Worm (Caenorhabditis elegans) whole organism, early embryonic: ENCODE data around the gene mxl-3.

Source experiments
- F13C5.2 ChIP-seq: sonication (generic microtip); optimal IDR thresholded peaks from 2 replicates; lab custom pipeline; 2017; ENCODE audit warnings: mild to moderate bottlenecking, missing genetic modification characterization, inconsistent platforms, missing compliant biosample characterization
- aly-1 ChIP-seq: sonication (generic microtip); optimal IDR thresholded peaks from 2 replicates; lab custom pipeline; 2016; ENCODE audit warnings: missing genetic modification characterization, missing compliant biosample characterization
- ama-1 ChIP-seq: fragments of 150-350 bp; optimal IDR thresholded peaks from 2 replicates; lab custom pipeline; 2014
- ceh-13 ChIP-seq: fragments of 200-800 bp; sonication (Bioruptor generic); optimal IDR thresholded peaks from 2 replicates; lab custom pipeline; 2018; ENCODE audit warnings: mild to moderate bottlenecking, missing genetic modification characterization, missing compliant biosample characterization
- flt-1 ChIP-seq: fragments of 200-800 bp; sonication (Bioruptor generic); IDR thresholded peaks from 2 replicates; pipeline ENCODE4 v1.3.6; 2022; ENCODE audit warnings: missing genetic modification characterization, missing compliant biosample characterization
- hnd-1 ChIP-seq: sonication (generic microtip); optimal IDR thresholded peaks from 2 replicates; lab custom pipeline; 2016; ENCODE audit warnings: missing genetic modification characterization, missing compliant biosample characterization
- pes-1 ChIP-seq: fragments of 200-800 bp; sonication (Bioruptor generic); IDR thresholded peaks from 2 replicates; pipeline ENCODE4 v1.3.6; 2022; ENCODE audit warnings: missing genetic modification reagents, missing genetic modification characterization, missing compliant biosample characterization
- scrt-1 ChIP-seq: fragments of 200-800 bp; sonication (Bioruptor generic); IDR thresholded peaks from 2 replicates; pipeline ENCODE4 v1.3.6; 2022; ENCODE audit warnings: missing genetic modification characterization, missing compliant biosample characterization
- sea-1 ChIP-seq: fragments of 200-800 bp; sonication (Bioruptor generic); conservative IDR thresholded peaks from 2 replicates; pipeline ENCODE4 v1.3.6; 2022; ENCODE audit warnings: missing genetic modification characterization, missing compliant biosample characterization
- tbx-11 ChIP-seq: fragments of 200-800 bp; sonication (Bioruptor generic); IDR thresholded peaks from 2 replicates; pipeline ENCODE4 v1.3.6; 2022; ENCODE audit warnings: missing genetic modification characterization, missing compliant biosample characterization

DNA sequence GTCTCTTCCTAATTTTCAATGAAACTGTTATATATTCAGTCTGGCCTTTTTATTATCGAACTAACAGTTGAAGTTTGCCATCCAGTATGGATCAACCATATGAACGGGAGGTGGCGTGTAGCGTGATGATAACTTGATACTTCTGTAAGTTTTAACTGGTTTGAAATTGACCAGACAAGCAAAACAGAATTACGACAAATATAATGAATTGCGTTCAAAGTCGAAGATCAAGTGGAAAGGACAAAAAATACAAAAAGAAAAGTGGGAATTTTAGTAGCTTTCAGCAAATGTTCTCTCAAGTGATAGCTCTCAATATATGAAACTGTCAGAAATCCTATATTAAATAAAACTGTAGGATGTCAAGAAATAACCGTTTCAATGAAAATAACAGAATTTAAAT, 26.2 kb upstream of the mxl-3 start, which contains the start of the genes C49F8.14 and gem-1:
- TF ChIP-seq scrt-1 (GFP tag; lab: Robert Waterston, UW) (no peak), flt-1 (GFP tag; lab: Robert Waterston, UW) (no peak), sea-1 (GFP tag; lab: Robert Waterston, UW) (no peak), ama-1 (lab: Kevin White, UChicago) (no peak), tbx-11 (GFP tag; lab: Robert Waterston, UW) (no peak), pes-1 (no peak), aly-1 (no peak), F13C5.2 (tag; lab: Kevin White, UChicago) (no peak), ceh-13 (no peak), hnd-1 (no peak)
